Worm (Caenorhabditis elegans) whole organism, late embryonic: ENCODE data around the gene klp-12.

Source experiments
- ama-1 ChIP-seq: fragments of 150-350 bp; optimal IDR thresholded peaks from 2 replicates; lab custom pipeline; 2014
- ceh-22 ChIP-seq: sonication (generic microtip); optimal IDR thresholded peaks from 2 replicates; lab custom pipeline; 2017; ENCODE audit warnings: missing biosample characterization, missing genetic modification characterization
- ceh-31 ChIP-seq: sonication (generic microtip); optimal IDR thresholded peaks from 2 replicates; lab custom pipeline; 2016; ENCODE audit warnings: missing genetic modification characterization, missing compliant biosample characterization
- dve-1 ChIP-seq: sonication (generic microtip); optimal IDR thresholded peaks from 2 replicates; lab custom pipeline; 2017; ENCODE audit warnings: antibody characterized with exemption, mild to moderate bottlenecking, missing genetic modification characterization, missing compliant biosample characterization
- elt-2 ChIP-seq: sonication (generic microtip); optimal IDR thresholded peaks from 2 replicates; lab custom pipeline; 2016; ENCODE audit warnings: missing genetic modification reagents, missing genetic modification characterization, missing compliant biosample characterization
- hlh-13 ChIP-seq: fragments of 200-800 bp; sonication (Bioruptor generic); optimal IDR thresholded peaks from 2 replicates; lab custom pipeline; 2018; ENCODE audit warnings: mild to moderate bottlenecking, missing genetic modification characterization, missing compliant biosample characterization
- pha-4 ChIP-seq: fragments of 150-350 bp; optimal IDR thresholded peaks from 2 replicates; lab custom pipeline; 2018; ENCODE audit warnings: missing biosample characterization, missing genetic modification reagents, missing genetic modification characterization
- pqm-1 ChIP-seq: sonication (generic microtip); optimal IDR thresholded peaks from 2 replicates; lab custom pipeline; 2016; ENCODE audit warnings: missing genetic modification characterization, missing compliant biosample characterization
- sox-4 ChIP-seq: sonication (generic microtip); optimal IDR thresholded peaks from 2 replicates; lab custom pipeline; 2017; ENCODE audit warnings: mild to moderate bottlenecking, missing genetic modification characterization, inconsistent platforms, missing compliant biosample characterization
- syd-9 ChIP-seq: sonication (generic microtip); optimal IDR thresholded peaks from 2 replicates; lab custom pipeline; 2016; ENCODE audit warnings: mild to moderate bottlenecking, missing genetic modification characterization, moderate library complexity, missing compliant biosample characterization
- tbx-2 ChIP-seq: sonication (generic microtip); optimal IDR thresholded peaks from 2 replicates; lab custom pipeline; 2016; ENCODE audit warnings: missing genetic modification characterization, missing compliant biosample characterization
- unc-42 ChIP-seq: sonication (generic microtip); optimal IDR thresholded peaks from 2 replicates; lab custom pipeline; 2016; ENCODE audit warnings: missing genotype, missing genetic modification characterization, missing compliant biosample characterization
- zip-5 ChIP-seq: sonication (generic microtip); optimal IDR thresholded peaks from 2 replicates; lab custom pipeline; 2016; ENCODE audit warnings: missing genetic modification characterization, missing compliant biosample characterization

- no peak for TF ChIP-seq pqm-1 (tag; lab: Kevin White, UChicago)
- TF ChIP-seq tbx-2 (tag; lab: Kevin White, UChicago), result no peak
- TF ChIP-seq ceh-31 (tag; lab: Kevin White, UChicago), result no peak
- TF ChIP-seq syd-9 (tag; lab: Kevin White, UChicago), result no peak
- no peak for TF ChIP-seq unc-42 (tag; lab: Kevin White, UChicago)
- no peak for TF ChIP-seq sox-4 (tag; lab: Kevin White, UChicago)
- no peak for TF ChIP-seq dve-1
- TF ChIP-seq elt-2 (tag; lab: Kevin White, UChicago), result no peak
- TF ChIP-seq pha-4, result no peak
- TF ChIP-seq hlh-13 (GFP tag; lab: Kevin White, UChicago), result no peak
- TF ChIP-seq zip-5 (tag; lab: Kevin White, UChicago), result no peak
- no peak for TF ChIP-seq ceh-22 (tag; lab: Kevin White, UChicago)
- TF ChIP-seq ama-1, result no peak
Observed at ce11 chrIV:11340735-11341443, 18.8 kb downstream of the klp-12 start.
